Fruit fly (Drosophila melanogaster) whole organism, adult: ENCODE measurements around the gene firl.

ENCODE experiments used
- CG11617 ChIP-seq: fragments of 200-800 bp; sonication (Bioruptor generic); optimal IDR thresholded peaks from 2 replicates; lab custom pipeline; 2017; ENCODE audit warnings: mild to moderate bottlenecking, missing biosample characterization, missing genetic modification reagents, missing genetic modification characterization
- CG5204 ChIP-seq: fragments of 200-800 bp; sonication (Bioruptor generic); optimal IDR thresholded peaks from 2 replicates; lab custom pipeline; 2016; ENCODE audit warnings: missing biosample characterization, missing genetic modification characterization
- Mnt ChIP-seq: fragments of 200-800 bp; sonication (Bioruptor generic); optimal IDR thresholded peaks from 2 replicates; lab custom pipeline; 2016; ENCODE audit warnings: missing biosample characterization, mild to moderate bottlenecking, missing genetic modification characterization
- bab1 ChIP-seq: fragments of 200-800 bp; sonication (Bioruptor generic); optimal IDR thresholded peaks from 3 replicates; lab custom pipeline; 2019; ENCODE audit warnings: missing biosample characterization, mild to moderate bottlenecking, missing genetic modification characterization, moderate library complexity
- cnc ChIP-seq, 2 experiments: fragments of >200 bp; optimal IDR thresholded peaks; 2 replicates each; lab custom pipeline; 2017
- tj ChIP-seq: fragments of 200-800 bp; sonication (Bioruptor generic); optimal IDR thresholded peaks from 3 replicates; lab custom pipeline; 2017; ENCODE audit warnings: missing biosample characterization, mild to moderate bottlenecking, missing genetic modification characterization, moderate library complexity
- toe ChIP-seq: fragments of 200-800 bp; sonication (Bioruptor generic); optimal IDR thresholded peaks from 2 replicates; lab custom pipeline; 2016; ENCODE audit warnings: missing biosample characterization, missing genetic modification characterization

dm6 chr2L:12091522-12091921 is 24.9 kb upstream of the firl start, which contains the start of gene Pex19:
- TF ChIP-seq cnc (optimal IDR thresholded peaks at IDR 0.05; lab: Kevin White, UChicago), result no peak
- no peak for TF ChIP-seq CG5204 (GFP tag; lab: Kevin White, UChicago)
- TF ChIP-seq CG11617, result no peak
- TF ChIP-seq Mnt (GFP tag; lab: Kevin White, UChicago), result no peak
- no peak for TF ChIP-seq tj (GFP tag; lab: Kevin White, UChicago)
- TF ChIP-seq bab1 (GFP tag; lab: Kevin White, UChicago), result no peak
- TF ChIP-seq toe (GFP tag; lab: Kevin White, UChicago), result no peak
